Worm (Caenorhabditis elegans): ENCODE measurements around the gene Y61A9LA.4.

- no peak for TF ChIP-seq nhr-25 (tag; optimal IDR thresholded peaks at IDR 0.05)
- no peak for TF ChIP-seq nhr-77 (tag; optimal IDR thresholded peaks at IDR 0.05)
- no peak for TF ChIP-seq fos-1 (tag; optimal IDR thresholded peaks at IDR 0.05)
- TF ChIP-seq ama-1 (optimal IDR thresholded peaks at IDR 0.05): no peak
- no peak for TF ChIP-seq aly-2 (tag; optimal IDR thresholded peaks at IDR 0.05)
- TF ChIP-seq daf-12 (tag; optimal IDR thresholded peaks at IDR 0.05): no peak
These were observed 11.3 kb upstream of the Y61A9LA.4 start, which contains the start of gene sos-1 for ce11 chrV:4549191-4549590.

Data from whole organism, L3 larva.